Worm (Caenorhabditis elegans) whole organism, late embryonic: ENCODE data around the gene rars-1.

Experiments used
- C08G9.2 ChIP-seq: sonication (generic microtip); optimal IDR thresholded peaks from 2 replicates; lab custom pipeline; 2016; ENCODE audit warnings: mild to moderate bottlenecking, missing genetic modification characterization, moderate library complexity, missing compliant biosample characterization
- C38D4.7 ChIP-seq: fragments of 200-800 bp; sonication (Bioruptor generic); optimal IDR thresholded peaks from 2 replicates; lab custom pipeline; 2018; ENCODE audit warnings: mild to moderate bottlenecking, missing genetic modification characterization, moderate library complexity, missing compliant biosample characterization
- F13H6.1 ChIP-seq: sonication (generic microtip); optimal IDR thresholded peaks from 2 replicates; lab custom pipeline; 2016; ENCODE audit warnings: missing genetic modification characterization, missing compliant biosample characterization
- K02D7.2 ChIP-seq: sonication (generic microtip); optimal IDR thresholded peaks from 2 replicates; lab custom pipeline; 2017; ENCODE audit warnings: mild to moderate bottlenecking, missing genetic modification characterization, missing compliant biosample characterization
- K09A11.1 ChIP-seq: sonication (generic microtip); optimal IDR thresholded peaks from 2 replicates; lab custom pipeline; 2017; ENCODE audit warnings: antibody characterized with exemption, mild to moderate bottlenecking, missing genetic modification characterization, missing compliant biosample characterization; ENCODE audit not compliant: insufficient read depth
- T23F11.4 ChIP-seq: fragments of 200-800 bp; sonication (Bioruptor generic); optimal IDR thresholded peaks from 2 replicates; lab custom pipeline; 2018; ENCODE audit warnings: mild to moderate bottlenecking, missing genetic modification characterization, missing compliant biosample characterization
- Y22D7AL.16 ChIP-seq: sonication (generic microtip); optimal IDR thresholded peaks from 2 replicates; lab custom pipeline; 2016; ENCODE audit warnings: missing genetic modification characterization, missing compliant biosample characterization
- ahr-1 ChIP-seq: sonication (generic microtip); optimal IDR thresholded peaks from 2 replicates; lab custom pipeline; 2016; ENCODE audit warnings: missing genetic modification characterization, missing compliant biosample characterization
- ama-1 ChIP-seq: fragments of 150-350 bp; optimal IDR thresholded peaks from 2 replicates; lab custom pipeline; 2014
- ceh-14 ChIP-seq: sonication (generic microtip); optimal IDR thresholded peaks from 2 replicates; lab custom pipeline; 2016; ENCODE audit warnings: missing genotype, missing genetic modification characterization, missing compliant biosample characterization
- ceh-22 ChIP-seq: sonication (generic microtip); optimal IDR thresholded peaks from 2 replicates; lab custom pipeline; 2017; ENCODE audit warnings: missing biosample characterization, missing genetic modification characterization
- ceh-24 ChIP-seq: sonication (generic microtip); optimal IDR thresholded peaks from 2 replicates; lab custom pipeline; 2016; ENCODE audit warnings: mild to moderate bottlenecking, missing genetic modification characterization, missing compliant biosample characterization
- ceh-34 ChIP-seq: sonication (generic microtip); optimal IDR thresholded peaks from 2 replicates; lab custom pipeline; 2016; ENCODE audit warnings: mild to moderate bottlenecking, missing genetic modification characterization, missing compliant biosample characterization
- ceh-45 ChIP-seq: fragments of 200-800 bp; sonication (Bioruptor generic); IDR thresholded peaks from 2 replicates; pipeline ENCODE4 v1.3.6; 2022; ENCODE audit warnings: missing genetic modification reagents, missing genetic modification characterization, missing compliant biosample characterization
- ceh-6 ChIP-seq: fragments of 200-800 bp; sonication (Bioruptor generic); optimal IDR thresholded peaks from 2 replicates; lab custom pipeline; 2018; ENCODE audit warnings: mild to moderate bottlenecking, missing genetic modification characterization, missing compliant biosample characterization
- ceh-9 ChIP-seq: sonication (generic microtip); optimal IDR thresholded peaks from 2 replicates; lab custom pipeline; 2016; ENCODE audit warnings: mild to moderate bottlenecking, missing genetic modification characterization, inconsistent platforms, missing compliant biosample characterization
- dmd-4 ChIP-seq: sonication (generic microtip); optimal IDR thresholded peaks from 2 replicates; lab custom pipeline; 2016; ENCODE audit warnings: borderline replicate concordance, missing genetic modification characterization, missing compliant biosample characterization
- eyg-1 ChIP-seq: sonication (generic microtip); optimal IDR thresholded peaks from 2 replicates; lab custom pipeline; 2016; ENCODE audit warnings: missing genotype, missing genetic modification characterization, missing compliant biosample characterization
- fax-1 ChIP-seq: sonication (generic microtip); optimal IDR thresholded peaks from 2 replicates; lab custom pipeline; 2016; ENCODE audit warnings: missing genotype, missing genetic modification characterization, missing compliant biosample characterization
- fkh-6 ChIP-seq: sonication (generic microtip); optimal IDR thresholded peaks from 2 replicates; lab custom pipeline; 2016; ENCODE audit warnings: missing genetic modification characterization, missing compliant biosample characterization
- gmeb-2 ChIP-seq: sonication (generic microtip); optimal IDR thresholded peaks from 2 replicates; lab custom pipeline; 2016; ENCODE audit warnings: missing genetic modification characterization, inconsistent platforms, missing compliant biosample characterization
- hlh-6 ChIP-seq: sonication (generic microtip); optimal IDR thresholded peaks from 2 replicates; lab custom pipeline; 2016; ENCODE audit warnings: missing genotype, missing genetic modification characterization, missing compliant biosample characterization
- hlh-8 ChIP-seq: sonication (generic microtip); optimal IDR thresholded peaks from 2 replicates; lab custom pipeline; 2016; ENCODE audit warnings: missing genotype, missing genetic modification characterization, missing compliant biosample characterization
- lim-6 ChIP-seq: sonication (generic microtip); optimal IDR thresholded peaks from 2 replicates; lab custom pipeline; 2016; ENCODE audit warnings: missing genetic modification characterization, missing compliant biosample characterization
- madf-2 ChIP-seq: sonication (generic microtip); optimal IDR thresholded peaks from 2 replicates; lab custom pipeline; 2017; ENCODE audit warnings: missing genetic modification characterization, missing compliant biosample characterization
- nfya-1 ChIP-seq: sonication (generic microtip); optimal IDR thresholded peaks from 2 replicates; lab custom pipeline; 2017; ENCODE audit warnings: missing genetic modification characterization, mild to moderate bottlenecking, missing compliant biosample characterization, antibody characterized with exemption, moderate library complexity
- nhr-232 ChIP-seq: sonication (generic microtip); optimal IDR thresholded peaks from 2 replicates; lab custom pipeline; 2016; ENCODE audit warnings: missing genetic modification characterization, missing compliant biosample characterization
- odd-2 ChIP-seq: sonication (generic microtip); optimal IDR thresholded peaks from 2 replicates; lab custom pipeline; 2017; ENCODE audit warnings: antibody characterized with exemption, mild to moderate bottlenecking, missing genetic modification characterization, missing compliant biosample characterization
- pax-1 ChIP-seq: fragments of 150-350 bp; optimal IDR thresholded peaks from 2 replicates; lab custom pipeline; 2014; ENCODE audit warnings: missing biosample characterization, missing genetic modification characterization
- pha-4 ChIP-seq: fragments of 150-350 bp; optimal IDR thresholded peaks from 2 replicates; lab custom pipeline; 2018; ENCODE audit warnings: missing biosample characterization, missing genetic modification reagents, missing genetic modification characterization
- pqm-1 ChIP-seq: sonication (generic microtip); optimal IDR thresholded peaks from 2 replicates; lab custom pipeline; 2016; ENCODE audit warnings: missing genetic modification characterization, missing compliant biosample characterization
- pros-1 ChIP-seq: fragments of 150-350 bp; optimal IDR thresholded peaks from 2 replicates; lab custom pipeline; 2014; ENCODE audit warnings: missing biosample characterization, missing genetic modification reagents, missing genetic modification characterization
- ref-2 ChIP-seq: sonication (generic microtip); optimal IDR thresholded peaks from 2 replicates; lab custom pipeline; 2016; ENCODE audit warnings: missing genetic modification characterization, missing compliant biosample characterization
- rnt-1 ChIP-seq: sonication (generic microtip); optimal IDR thresholded peaks from 2 replicates; lab custom pipeline; 2016; ENCODE audit warnings: missing genetic modification characterization, missing compliant biosample characterization
- sdc-2 ChIP-seq: sonication (generic microtip); optimal IDR thresholded peaks from 2 replicates; lab custom pipeline; 2016; ENCODE audit warnings: missing genotype, missing genetic modification characterization, missing compliant biosample characterization
- sox-2 ChIP-seq: fragments of 200-800 bp; sonication (Bioruptor generic); IDR thresholded peaks from 2 replicates; pipeline ENCODE4 v1.3.6; 2022; ENCODE audit warnings: missing genetic modification reagents, missing genetic modification characterization, missing compliant biosample characterization
- sox-4 ChIP-seq: sonication (generic microtip); optimal IDR thresholded peaks from 2 replicates; lab custom pipeline; 2017; ENCODE audit warnings: mild to moderate bottlenecking, missing genetic modification characterization, inconsistent platforms, missing compliant biosample characterization
- tbx-2 ChIP-seq: sonication (generic microtip); optimal IDR thresholded peaks from 2 replicates; lab custom pipeline; 2016; ENCODE audit warnings: missing genetic modification characterization, missing compliant biosample characterization
- tbx-7 ChIP-seq: sonication (generic microtip); optimal IDR thresholded peaks from 2 replicates; lab custom pipeline; 2016; ENCODE audit warnings: missing genotype, missing genetic modification characterization, missing compliant biosample characterization
- unc-3 ChIP-seq, 2 experiments: fragments of 200-800 bp in 1 of 2; sonication (Bioruptor generic) in 1 of 2; sonication (generic microtip) in 1 of 2; conservative IDR thresholded peaks in 1 of 2; optimal IDR thresholded peaks in 1 of 2; 2 replicates each; pipeline versions ENCODE4 v1.3.6 to Lab custom; 2016 to 2022; ENCODE audit warnings: missing compliant biosample characterization in 2 of 2, missing genetic modification characterization in 2 of 2, missing genetic modification reagents in 1 of 2
- unc-42 ChIP-seq: sonication (generic microtip); optimal IDR thresholded peaks from 2 replicates; lab custom pipeline; 2016; ENCODE audit warnings: missing genotype, missing genetic modification characterization, missing compliant biosample characterization
- unc-55 ChIP-seq: sonication (generic microtip); optimal IDR thresholded peaks from 2 replicates; lab custom pipeline; 2017; ENCODE audit warnings: missing biosample characterization, missing genetic modification reagents, missing genetic modification characterization
- zip-5 ChIP-seq: sonication (generic microtip); optimal IDR thresholded peaks from 2 replicates; lab custom pipeline; 2016; ENCODE audit warnings: missing genetic modification characterization, missing compliant biosample characterization
- ztf-16 ChIP-seq: sonication (generic microtip); optimal IDR thresholded peaks from 2 replicates; lab custom pipeline; 2017; ENCODE audit warnings: missing genetic modification characterization, missing compliant biosample characterization

rars-1 gene

DNA sequence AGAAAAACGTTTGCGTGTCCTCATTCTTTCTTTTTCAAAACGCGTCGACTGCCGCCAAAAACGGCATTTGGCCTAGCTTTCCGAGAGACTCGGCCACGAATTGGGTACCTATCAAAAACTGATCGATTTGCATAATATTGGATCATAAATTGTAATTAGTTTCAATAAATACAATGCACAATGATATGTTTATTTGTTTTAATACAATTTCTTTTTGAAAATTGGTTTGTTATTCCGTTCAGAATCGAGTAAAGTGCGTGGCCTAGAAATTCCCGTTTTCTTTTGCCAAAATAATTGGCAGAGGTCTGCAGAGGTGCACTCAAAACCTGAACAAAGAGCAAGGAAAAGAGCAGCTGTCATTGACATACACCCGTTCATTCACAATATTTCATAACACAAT, 11.6 kb downstream of the rars-1 start, which contains the start of gene F26F4.8 (continued):
- TF ChIP-seq fkh-6 (tag; lab: Kevin White, UChicago) (peak; percentile 40), hlh-8 (peak; percentile 89), fax-1 (tag; lab: Kevin White, UChicago) (peak; percentile 51), K02D7.2 (tag; lab: Kevin White, UChicago) (no peak), ceh-9 (tag; lab: Kevin White, UChicago) (no peak), C08G9.2 (peak; percentile 90), eyg-1 (tag; lab: Kevin White, UChicago) (peak; percentile 7), sox-2 (GFP tag; lab: Robert Waterston, UW) (no peak), Y22D7AL.16 (no peak), pros-1 (tag; lab: Kevin White, UChicago) (no peak), ztf-16 (tag; lab: Kevin White, UChicago) (peak; percentile 1), ceh-14 (tag; lab: Kevin White, UChicago) (peak; percentile 14), dmd-4 (tag; lab: Kevin White, UChicago) (no peak), gmeb-2 (tag; lab: Kevin White, UChicago) (no peak), ceh-6 (no peak), rnt-1 (tag; lab: Kevin White, UChicago) (peak; percentile 46), unc-3 (GFP tag; conservative IDR thresholded peaks at IDR 0.05; lab: Robert Waterston, UW) (no peak), unc-3 (tag; optimal IDR thresholded peaks at IDR 0.05; lab: Kevin White, UChicago) (no peak), sdc-2 (peak; percentile 54), sox-4 (tag; lab: Kevin White, UChicago) (no peak)
- TF ChIP-seq, all 69 proteins: peak for 25

DNA sequence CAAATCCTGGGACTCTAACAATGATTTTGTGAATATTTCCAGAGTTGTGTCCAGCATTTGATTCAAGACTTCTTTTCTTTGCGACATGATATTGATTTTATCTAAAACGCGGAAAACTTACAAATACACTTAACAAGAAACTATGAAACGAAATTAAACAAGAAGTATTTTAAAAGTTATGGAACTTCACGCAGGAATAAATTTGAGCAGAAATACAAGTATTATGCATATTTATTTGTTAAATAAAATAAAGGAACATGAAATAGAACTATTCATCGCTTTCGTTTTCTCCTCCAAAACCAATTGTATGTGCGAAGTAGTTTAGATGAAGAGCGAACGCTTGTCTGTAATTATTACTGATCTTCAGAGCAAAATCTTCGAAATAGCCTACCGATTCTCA, 13.2 kb downstream of the rars-1 start, which contains the start of gene kbp-2:
Gene kbp-2, minus strand, starts transcription at position 101 of the 400 bp plus-strand sequence.
- TF ChIP-seq zip-5 (tag; lab: Kevin White, UChicago) (no peak), ama-1 (lab: Kevin White, UChicago) (no peak), tbx-7 (tag; lab: Kevin White, UChicago) (no peak), hlh-8 (no peak), pha-4 (tag; lab: Kevin White, UChicago) (no peak), K02D7.2 (tag; lab: Kevin White, UChicago) (no peak), ceh-6 (no peak), madf-2 (tag; lab: Kevin White, UChicago) (no peak), odd-2 (tag; lab: Kevin White, UChicago) (no peak), ceh-24 (tag; lab: Kevin White, UChicago) (no peak)

DNA sequence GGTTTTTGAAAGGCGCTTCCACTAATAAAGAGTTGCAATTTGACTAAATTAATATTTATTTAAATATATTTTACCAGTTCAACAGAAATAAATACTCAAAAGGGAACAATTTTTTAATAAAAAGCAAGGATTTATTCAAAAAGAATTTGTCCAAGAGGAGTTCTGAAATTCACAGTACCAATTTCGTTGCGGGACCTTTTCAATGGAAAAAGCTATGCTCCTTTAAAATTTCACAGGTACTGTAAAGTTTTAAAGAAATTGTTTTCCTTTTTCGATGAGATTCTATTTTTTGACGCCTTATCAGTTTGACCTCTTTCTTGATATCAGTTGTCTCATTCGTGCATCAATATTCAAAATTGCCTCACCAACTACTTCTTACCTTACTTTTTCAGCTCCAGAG, 16.7 kb downstream of the rars-1 start, which contains the start of gene tag-340:
Gene tag-340, plus strand, starts transcription at position 249 of the 400 bp plus-strand sequence.
- TF ChIP-seq ceh-45 (GFP tag; lab: Robert Waterston, UW) (no peak), C38D4.7 (GFP tag; lab: Kevin White, UChicago) (no peak), rnt-1 (tag; lab: Kevin White, UChicago) (no peak), ref-2 (tag; lab: Kevin White, UChicago) (no peak), unc-3 (GFP tag; conservative IDR thresholded peaks at IDR 0.05; lab: Robert Waterston, UW) (no peak), unc-3 (tag; optimal IDR thresholded peaks at IDR 0.05; lab: Kevin White, UChicago) (no peak)

DNA sequence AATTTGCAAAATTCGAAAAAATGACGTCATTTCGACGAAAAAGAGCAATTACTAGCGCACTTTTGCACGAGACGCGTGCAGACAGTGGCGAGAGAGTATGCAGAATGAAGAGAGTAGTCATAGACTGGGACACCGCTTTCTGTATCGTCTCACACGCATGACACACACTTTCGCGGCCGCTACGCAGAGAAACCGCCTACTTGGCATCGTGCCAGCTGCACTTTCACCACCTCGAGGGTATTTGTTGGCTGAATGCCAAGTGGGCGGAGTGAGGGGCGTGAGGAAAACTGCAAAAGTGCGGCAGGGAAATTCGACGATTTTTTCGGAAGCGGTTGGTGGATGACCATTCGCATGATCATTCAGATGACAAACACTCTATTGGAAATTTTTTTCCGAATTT, 17.2 kb downstream of the rars-1 start:
- TF ChIP-seq unc-42 (tag; lab: Kevin White, UChicago) (peak; percentile 89), pha-4 (tag; lab: Kevin White, UChicago) (no peak), pax-1 (tag; lab: Kevin White, UChicago) (peak; percentile 45), unc-55 (peak; percentile 94), F13H6.1 (tag; lab: Kevin White, UChicago) (peak; percentile 89), fkh-6 (tag; lab: Kevin White, UChicago) (peak; percentile 54), fax-1 (tag; lab: Kevin White, UChicago) (no peak), tbx-7 (tag; lab: Kevin White, UChicago) (peak; percentile 52), T23F11.4 (GFP tag; lab: Kevin White, UChicago) (peak; percentile 40), ceh-22 (peak; percentile 41), K02D7.2 (tag; lab: Kevin White, UChicago) (no peak), pqm-1 (tag; lab: Kevin White, UChicago) (peak; percentile 77), nfya-1 (tag; lab: Kevin White, UChicago) (peak; percentile 97), K09A11.1 (tag; lab: Kevin White, UChicago) (peak; percentile 33), Y22D7AL.16 (no peak), ceh-24 (tag; lab: Kevin White, UChicago) (no peak), tbx-2 (peak; percentile 98), ahr-1 (tag; lab: Kevin White, UChicago) (peak; percentile 4), ceh-34 (tag; lab: Kevin White, UChicago) (peak; percentile 95), ztf-16 (tag; lab: Kevin White, UChicago) (peak; percentile 15), lim-6 (tag; lab: Kevin White, UChicago) (peak; percentile 79), sox-4 (tag; lab: Kevin White, UChicago) (no peak), hlh-6 (peak; percentile 37), madf-2 (tag; lab: Kevin White, UChicago) (peak; percentile 63), nhr-232 (tag; lab: Kevin White, UChicago) (no peak), ceh-14 (tag; lab: Kevin White, UChicago) (peak; percentile 88)
